Fruit fly (Drosophila melanogaster) whole organism, embryonic: ENCODE data around the gene CG7352.
A peak's percentile ranks its signal among the peaks of the same experiment; 100 is the strongest.

Experiments used
- C15 ChIP-seq: fragments of 200-800 bp; sonication (Bioruptor generic); IDR thresholded peaks from 3 replicates; pipeline ENCODE4 v1.3.6; 2022; ENCODE audit warnings: missing biosample characterization, missing genetic modification characterization
- CG10147 ChIP-seq: fragments of 200-800 bp; sonication (Bioruptor generic); optimal IDR thresholded peaks from 2 replicates; lab custom pipeline; 2019; ENCODE audit warnings: missing biosample characterization, mild to moderate bottlenecking, missing genetic modification characterization, moderate library complexity
- CG10267 ChIP-seq: fragments of 200-800 bp; sonication (Bioruptor generic); optimal IDR thresholded peaks from 2 replicates; lab custom pipeline; 2018; ENCODE audit warnings: missing biosample characterization, mild to moderate bottlenecking, missing genetic modification characterization, moderate library complexity
- CG10654 ChIP-seq: fragments of 200-800 bp; sonication (Bioruptor generic); optimal IDR thresholded peaks from 2 replicates; lab custom pipeline; 2016; ENCODE audit warnings: missing biosample characterization, missing genetic modification characterization
- CG11247 ChIP-seq: fragments of 200-800 bp; sonication (Bioruptor generic); IDR thresholded peaks from 2 replicates; pipeline ENCODE4 v1.3.6; 2022; ENCODE audit warnings: missing biosample characterization, missing genetic modification characterization
- CG17802 ChIP-seq: fragments of 200-800 bp; sonication (Bioruptor generic); optimal IDR thresholded peaks from 2 replicates; lab custom pipeline; 2018; ENCODE audit warnings: missing biosample characterization, mild to moderate bottlenecking, missing genetic modification characterization, moderate library complexity
- CG17829 ChIP-seq: fragments of 200-800 bp; optimal IDR thresholded peaks from 2 replicates; lab custom pipeline; 2019; ENCODE audit warnings: missing biosample characterization, mild to moderate bottlenecking, missing genetic modification characterization, moderate library complexity
- CG17912 ChIP-seq: fragments of 200-800 bp; sonication (Bioruptor generic); optimal IDR thresholded peaks from 2 replicates; lab custom pipeline; 2018; ENCODE audit warnings: missing biosample characterization, mild to moderate bottlenecking, missing genetic modification characterization
- CG1832 ChIP-seq: fragments of 200-800 bp; sonication (Bioruptor generic); optimal IDR thresholded peaks from 2 replicates; lab custom pipeline; 2017; ENCODE audit warnings: missing biosample characterization, mild to moderate bottlenecking, missing genetic modification characterization, inconsistent platforms
- CG2116 ChIP-seq: fragments of 200-800 bp; sonication (Bioruptor generic); optimal IDR thresholded peaks from 3 replicates; lab custom pipeline; 2018; ENCODE audit warnings: missing biosample characterization, mild to moderate bottlenecking, missing genetic modification characterization
- CG30403 ChIP-seq: fragments of 200-800 bp; sonication (Bioruptor generic); optimal IDR thresholded peaks from 3 replicates; lab custom pipeline; 2016; ENCODE audit warnings: missing biosample characterization, missing genetic modification characterization
- CG30431 ChIP-seq: fragments of 200-800 bp; sonication (Bioruptor generic); optimal IDR thresholded peaks from 2 replicates; lab custom pipeline; 2017; ENCODE audit warnings: missing biosample characterization, missing genetic modification characterization
- CG33213 ChIP-seq: fragments of 200-800 bp; sonication (Bioruptor generic); optimal IDR thresholded peaks from 3 replicates; lab custom pipeline; 2016; ENCODE audit warnings: missing biosample characterization, missing genetic modification characterization
- CG3847 ChIP-seq: fragments of 200-800 bp; sonication (Bioruptor generic); IDR thresholded peaks from 2 replicates; pipeline ENCODE4 v1.3.6; 2022; ENCODE audit warnings: missing biosample characterization, missing genetic modification characterization
- CG4730 ChIP-seq: fragments of 200-800 bp; sonication (Bioruptor generic); IDR thresholded peaks from 2 replicates; pipeline ENCODE4 v1.3.6; 2022; ENCODE audit warnings: missing biosample characterization, missing genetic modification characterization
- CG6791 ChIP-seq: fragments of 200-800 bp; sonication (Bioruptor generic); IDR thresholded peaks from 3 replicates; pipeline ENCODE4 v1.3.6; 2022; ENCODE audit warnings: missing biosample characterization, missing genetic modification characterization; ENCODE audit not compliant: partially characterized antibody
- CG7786 ChIP-seq: fragments of 200-800 bp; sonication (Bioruptor generic); optimal IDR thresholded peaks from 2 replicates; lab custom pipeline; 2016; ENCODE audit warnings: missing biosample characterization, missing genetic modification characterization
- CG7963 ChIP-seq: fragments of 200-800 bp; sonication (Bioruptor generic); IDR thresholded peaks from 3 replicates; pipeline ENCODE4 v1.3.6; 2022; ENCODE audit warnings: missing biosample characterization, missing genetic modification characterization; ENCODE audit not compliant: partially characterized antibody
- CG8924 ChIP-seq: fragments of 200-800 bp; optimal IDR thresholded peaks from 3 replicates; lab custom pipeline; 2019; ENCODE audit warnings: missing biosample characterization, mild to moderate bottlenecking, missing genetic modification characterization, moderate library complexity
- CG9437 ChIP-seq: fragments of 200-800 bp; sonication (Bioruptor generic); optimal IDR thresholded peaks from 2 replicates; lab custom pipeline; 2018; ENCODE audit warnings: missing biosample characterization, mild to moderate bottlenecking, missing genetic modification characterization
- CG9797 ChIP-seq: fragments of 200-800 bp; sonication (Bioruptor generic); optimal IDR thresholded peaks from 3 replicates; lab custom pipeline; 2018; ENCODE audit warnings: missing biosample characterization, mild to moderate bottlenecking, missing genetic modification characterization
- CG9817 ChIP-seq: fragments of 200-800 bp; sonication (Bioruptor generic); optimal IDR thresholded peaks from 2 replicates; lab custom pipeline; 2018; ENCODE audit warnings: missing biosample characterization, mild to moderate bottlenecking, missing genetic modification characterization, moderate library complexity
- CG9932 ChIP-seq: fragments of 200-800 bp; sonication (Bioruptor generic); IDR thresholded peaks from 2 replicates; pipeline ENCODE4 v1.3.6; 2022; ENCODE audit warnings: missing biosample characterization, missing genetic modification characterization
- CrebB ChIP-seq: fragments of 200-800 bp; sonication (Bioruptor generic); optimal IDR thresholded peaks from 3 replicates; lab custom pipeline; 2018; ENCODE audit warnings: missing biosample characterization, mild to moderate bottlenecking, missing genetic modification characterization
- E2f2 ChIP-seq: fragments of 200-800 bp; sonication (Bioruptor generic); IDR thresholded peaks from 2 replicates; pipeline ENCODE4 v1.3.6; 2022; ENCODE audit warnings: missing biosample characterization, missing genetic modification characterization
- ERR ChIP-seq: fragments of 200-800 bp; sonication (Bioruptor generic); optimal IDR thresholded peaks from 2 replicates; lab custom pipeline; 2016; ENCODE audit warnings: missing biosample characterization, missing genetic modification characterization
- Fer3 ChIP-seq: fragments of 200-800 bp; sonication (Bioruptor generic); optimal IDR thresholded peaks from 2 replicates; lab custom pipeline; 2018; ENCODE audit warnings: missing biosample characterization, mild to moderate bottlenecking, missing genetic modification characterization, moderate library complexity
- Lim3 ChIP-seq: fragments of 200-800 bp; sonication (Bioruptor generic); IDR thresholded peaks from 2 replicates; pipeline ENCODE4 v1.3.6; 2022; ENCODE audit warnings: missing biosample characterization, missing genetic modification characterization
- Rfx ChIP-seq: fragments of 200-800 bp; sonication (Bioruptor generic); IDR thresholded peaks from 2 replicates; pipeline ENCODE4 v1.3.6; 2022; ENCODE audit warnings: missing biosample characterization, missing genetic modification characterization
- Sin3A ChIP-seq: fragments of >200 bp; optimal IDR thresholded peaks from 2 replicates; lab custom pipeline; 2018
- TFAM ChIP-seq: fragments of 200-800 bp; sonication (Bioruptor generic); optimal IDR thresholded peaks from 2 replicates; lab custom pipeline; 2017; ENCODE audit warnings: missing biosample characterization, missing genetic modification characterization, inconsistent platforms
- Taf1 ChIP-seq: fragments of 200-800 bp; sonication (Bioruptor generic); IDR thresholded peaks from 2 replicates; pipeline ENCODE4 v1.3.6; 2022; ENCODE audit warnings: missing biosample characterization, missing genetic modification characterization
- YL-1 ChIP-seq: fragments of 200-800 bp; sonication (Bioruptor generic); optimal IDR thresholded peaks from 3 replicates; lab custom pipeline; 2017; ENCODE audit warnings: missing biosample characterization, mild to moderate bottlenecking, missing genetic modification characterization
- amos ChIP-seq: fragments of 200-800 bp; sonication (Bioruptor generic); IDR thresholded peaks from 2 replicates; pipeline ENCODE4 v1.3.6; 2022; ENCODE audit warnings: missing biosample characterization, missing genetic modification characterization; ENCODE audit not compliant: partially characterized antibody
- ato ChIP-seq: fragments of 200-800 bp; sonication (Bioruptor generic); IDR thresholded peaks from 2 replicates; pipeline ENCODE4 v1.3.6; 2022; ENCODE audit warnings: missing biosample characterization, missing genetic modification characterization; ENCODE audit not compliant: partially characterized antibody
- bcd ChIP-seq: fragments of 200-800 bp; sonication (Bioruptor generic); optimal IDR thresholded peaks from 2 replicates; lab custom pipeline; 2017; ENCODE audit warnings: missing biosample characterization, mild to moderate bottlenecking, missing genetic modification characterization
- bsh ChIP-seq, 2 experiments: fragments of 200-800 bp; sonication (Bioruptor generic); optimal IDR thresholded peaks; 2 replicates each; lab custom pipeline; 2017 to 2018; ENCODE audit warnings: mild to moderate bottlenecking in 2 of 2, missing biosample characterization in 2 of 2, missing genetic modification characterization in 2 of 2, moderate library complexity in 1 of 2
- cg ChIP-seq: fragments of 200-800 bp; sonication (Bioruptor generic); optimal IDR thresholded peaks from 3 replicates; lab custom pipeline; 2019; ENCODE audit warnings: missing biosample characterization, mild to moderate bottlenecking, missing genetic modification characterization, moderate library complexity
- dpn ChIP-seq, 2 experiments: fragments of 200-800 bp; sonication (Bioruptor generic); optimal IDR thresholded peaks; 3 replicates each; lab custom pipeline; 2016; ENCODE audit warnings: missing biosample characterization in 2 of 2, missing genetic modification characterization in 2 of 2
- hb ChIP-seq: fragments of 200-800 bp; sonication (Bioruptor generic); IDR thresholded peaks from 3 replicates; pipeline ENCODE4 v1.3.6; 2022; ENCODE audit warnings: missing biosample characterization, missing genetic modification characterization; ENCODE audit not compliant: partially characterized antibody
- insv ChIP-seq, 2 experiments: fragments of 200-800 bp; sonication (Bioruptor generic); optimal IDR thresholded peaks; 3 replicates each; lab custom pipeline; 2016 to 2018; ENCODE audit warnings: missing biosample characterization in 2 of 2, missing genetic modification characterization in 2 of 2
- jumu ChIP-seq: fragments of 200-800 bp; sonication (Bioruptor generic); optimal IDR thresholded peaks from 3 replicates; lab custom pipeline; 2016; ENCODE audit warnings: missing biosample characterization, missing genetic modification characterization
- kni ChIP-seq: fragments of 200-800 bp; sonication (Bioruptor generic); optimal IDR thresholded peaks from 3 replicates; lab custom pipeline; 2017; ENCODE audit warnings: mild to moderate bottlenecking, missing biosample characterization, missing genetic modification reagents, missing genetic modification characterization
- maf-S ChIP-seq: fragments of 200-800 bp; sonication (Bioruptor generic); optimal IDR thresholded peaks from 2 replicates; lab custom pipeline; 2016; ENCODE audit warnings: missing biosample characterization, missing genetic modification characterization
- mam ChIP-seq: fragments of 200-800 bp; sonication (Bioruptor generic); optimal IDR thresholded peaks from 3 replicates; lab custom pipeline; 2016; ENCODE audit warnings: missing biosample characterization, missing genetic modification characterization
- pho ChIP-seq: fragments of 200-800 bp; sonication (Bioruptor generic); optimal IDR thresholded peaks from 2 replicates; lab custom pipeline; 2016; ENCODE audit warnings: missing biosample characterization, missing genetic modification characterization
- sd ChIP-seq: fragments of 200-800 bp; sonication (Bioruptor generic); optimal IDR thresholded peaks from 3 replicates; lab custom pipeline; 2018; ENCODE audit warnings: missing biosample characterization, mild to moderate bottlenecking, missing genetic modification characterization, moderate library complexity
- vnd ChIP-seq: fragments of 200-800 bp; sonication (Bioruptor generic); IDR thresholded peaks from 3 replicates; pipeline ENCODE4 v1.3.6; 2022; ENCODE audit warnings: missing biosample characterization, missing genetic modification characterization; ENCODE audit not compliant: partially characterized antibody
- zen ChIP-seq: fragments of 200-800 bp; sonication (Bioruptor generic); optimal IDR thresholded peaks from 3 replicates; lab custom pipeline; 2018; ENCODE audit warnings: missing biosample characterization, mild to moderate bottlenecking, missing genetic modification characterization, moderate library complexity
- zfh1 ChIP-seq: fragments of 200-800 bp; sonication (Bioruptor generic); IDR thresholded peaks from 3 replicates; pipeline ENCODE4 v1.3.6; 2022; ENCODE audit warnings: missing biosample characterization, missing genetic modification characterization

The CG7352 gene

dm6 chr3R:8305110-8305509 is 42.3 kb upstream of the CG7352 start, which contains the start of gene Sgt1 (continued):
- TF ChIP-seq bsh (GFP tag; optimal IDR thresholded peaks at IDR 0.05; lab: Kevin White, UChicago), result peak in 1 of 2 experiments; percentile 12
- peak; percentile 7 for TF ChIP-seq CG10147
- peak; percentile 78 for TF ChIP-seq CG9932
- TF ChIP-seq CG9817 (tag; lab: Kevin White, UChicago), result peak; percentile 38
- TF ChIP-seq CG9797 (GFP tag; lab: Kevin White, UChicago), result peak; percentile 57
- TF ChIP-seq cg (GFP tag; lab: Kevin White, UChicago), result no peak
- peak; percentile 72 for TF ChIP-seq vnd (GFP tag; lab: Robert Waterston, UW)
- TF ChIP-seq sd (tag; lab: Kevin White, UChicago), result peak; percentile 47
- TF ChIP-seq Lim3, result no peak
- TF ChIP-seq CG9437 (GFP tag; lab: Kevin White, UChicago), result no peak
- TF ChIP-seq zen (tag; lab: Kevin White, UChicago), result peak; percentile 78
- TF ChIP-seq CG2116, result peak; percentile 84
- peak; percentile 63 for TF ChIP-seq CG17829
- TF ChIP-seq E2f2 (GFP tag; lab: Robert Waterston, UW), result peak; percentile 100
- peak; percentile 7 for TF ChIP-seq CG8924 (tag; lab: Kevin White, UChicago)
- peak; percentile 98 for TF ChIP-seq CG10267
- no peak for TF ChIP-seq TFAM (GFP tag; lab: Kevin White, UChicago)
- TF ChIP-seq ato (GFP tag; lab: Robert Waterston, UW), result peak; percentile 99
- TF ChIP-seq CG6791 (GFP tag; lab: Robert Waterston, UW), result peak; percentile 86
- TF ChIP-seq mam, result peak; percentile 73
- TF ChIP-seq kni, result no peak
- TF ChIP-seq CG7786, result peak; percentile 47
- TF ChIP-seq YL-1 (GFP tag; lab: Kevin White, UChicago), result peak; percentile 87
- peak; percentile 30 for TF ChIP-seq CG17912 (GFP tag; lab: Kevin White, UChicago)
- peak; percentile 34 to 68 for TF ChIP-seq dpn (GFP tag; optimal IDR thresholded peaks at IDR 0.05; lab: Kevin White, UChicago)
- TF ChIP-seq CG4730 (GFP tag; lab: Robert Waterston, UW), result no peak
- TF ChIP-seq CG10654, result no peak
- peak; percentile 63 for TF ChIP-seq jumu
- TF ChIP-seq maf-S (GFP tag; lab: Kevin White, UChicago), result peak; percentile 52
- TF ChIP-seq CG7963, result peak; percentile 91
- peak in 1 of 2 experiments; percentile 64 for TF ChIP-seq insv (GFP tag; optimal IDR thresholded peaks at IDR 0.05; lab: Kevin White, UChicago)
- TF ChIP-seq CG1832 (GFP tag; lab: Kevin White, UChicago), result no peak
- TF ChIP-seq hb, result peak; percentile 80
- peak; percentile 17 for TF ChIP-seq Fer3 (tag; lab: Kevin White, UChicago)
- TF ChIP-seq bcd, result peak; percentile 23
- no peak for TF ChIP-seq CG17802 (tag; lab: Kevin White, UChicago)
- TF ChIP-seq CrebB, result peak; percentile 41
- peak; percentile 51 for TF ChIP-seq ERR (GFP tag; lab: Kevin White, UChicago)
- TF ChIP-seq pho (GFP tag; lab: Kevin White, UChicago), result peak; percentile 66
- peak; percentile 80 for TF ChIP-seq CG33213 (GFP tag; lab: Kevin White, UChicago)
- peak; percentile 80 for TF ChIP-seq CG3847 (GFP tag; lab: Robert Waterston, UW)
- peak; percentile 35; the same call in 1 of the 2 replicates for TF ChIP-seq CG11247
- no peak for TF ChIP-seq CG30431 (GFP tag; lab: Kevin White, UChicago)
- TF ChIP-seq Rfx, result peak; percentile 74
- TF ChIP-seq Taf1 (GFP tag; lab: Robert Waterston, UW), result no peak
- peak; percentile 44; the same call in 1 of the 3 replicates for TF ChIP-seq zfh1
- TF ChIP-seq amos (GFP tag; lab: Robert Waterston, UW), result peak; percentile 85
- no peak for TF ChIP-seq C15 (GFP tag; lab: Robert Waterston, UW)
- TF ChIP-seq Sin3A (lab: Kevin White, UChicago), result peak; percentile 67
- peak; percentile 56 for TF ChIP-seq CG30403 (GFP tag; lab: Kevin White, UChicago)
